Worm (Caenorhabditis elegans) whole organism, mixed stage, embryonic: ENCODE measurements around the gene ech-6.

Experiments used
- M03D4.4 ChIP-seq: sonication (generic microtip); optimal IDR thresholded peaks from 2 replicates; lab custom pipeline; 2017; ENCODE audit warnings: mild to moderate bottlenecking, missing genetic modification characterization, missing compliant biosample characterization
- blmp-1 ChIP-seq: fragments of 150-350 bp; optimal IDR thresholded peaks from 2 replicates; lab custom pipeline; 2014; ENCODE audit warnings: missing biosample characterization, missing genetic modification characterization
- ceh-43 ChIP-seq: fragments of 200-800 bp; sonication (Bioruptor generic); optimal IDR thresholded peaks from 2 replicates; lab custom pipeline; 2018; ENCODE audit warnings: mild to moderate bottlenecking, missing genetic modification characterization, moderate library complexity, missing compliant biosample characterization
- ceh-83 ChIP-seq: fragments of 200-800 bp; sonication (Bioruptor generic); optimal IDR thresholded peaks from 2 replicates; lab custom pipeline; 2018; ENCODE audit warnings: mild to moderate bottlenecking, missing genetic modification characterization, missing compliant biosample characterization
- ces-1 ChIP-seq: fragments of 150-350 bp; optimal IDR thresholded peaks from 2 replicates; lab custom pipeline; 2014; ENCODE audit warnings: missing biosample characterization, missing genetic modification reagents, missing genetic modification characterization
- cnd-1 ChIP-seq: fragments of 200-800 bp; sonication (Bioruptor generic); optimal IDR thresholded peaks from 2 replicates; lab custom pipeline; 2018; ENCODE audit warnings: mild to moderate bottlenecking, missing genetic modification characterization, missing compliant biosample characterization
- drap-1 ChIP-seq: fragments of 200-800 bp; sonication (Bioruptor generic); optimal IDR thresholded peaks from 3 replicates; lab custom pipeline; 2018; ENCODE audit warnings: mild to moderate bottlenecking, missing genetic modification characterization, missing compliant biosample characterization
- elt-1 ChIP-seq: sonication (generic microtip); optimal IDR thresholded peaks from 2 replicates; lab custom pipeline; 2017; ENCODE audit warnings: missing genetic modification characterization, mild to moderate bottlenecking, missing compliant biosample characterization, antibody characterized with exemption, moderate library complexity, borderline replicate concordance; ENCODE audit not compliant: insufficient read depth
- elt-3 ChIP-seq: fragments of 150-350 bp; optimal IDR thresholded peaks from 2 replicates; lab custom pipeline; 2014; ENCODE audit warnings: missing biosample characterization, missing genetic modification characterization
- flh-1 ChIP-seq: fragments of 200-800 bp; sonication (Bioruptor generic); optimal IDR thresholded peaks from 2 replicates; lab custom pipeline; 2018; ENCODE audit warnings: mild to moderate bottlenecking, missing genetic modification characterization, moderate library complexity, missing compliant biosample characterization
- ham-2 ChIP-seq: fragments of 200-800 bp; sonication (Bioruptor generic); optimal IDR thresholded peaks from 2 replicates; lab custom pipeline; 2018; ENCODE audit warnings: mild to moderate bottlenecking, missing genetic modification characterization, missing compliant biosample characterization
- hlh-1 ChIP-seq: fragments of 150-350 bp; optimal IDR thresholded peaks from 2 replicates; lab custom pipeline; 2014; ENCODE audit warnings: missing biosample characterization, missing genetic modification reagents, missing genetic modification characterization
- lin-13 ChIP-seq: fragments of 150-350 bp; optimal IDR thresholded peaks from 2 replicates; lab custom pipeline; 2014; ENCODE audit warnings: missing biosample characterization, missing genetic modification characterization
- lsy-2 ChIP-seq: fragments of 150-350 bp; optimal IDR thresholded peaks from 2 replicates; lab custom pipeline; 2014; ENCODE audit warnings: missing biosample characterization, missing genetic modification characterization
- mab-5 ChIP-seq: fragments of 150-350 bp; optimal IDR thresholded peaks from 2 replicates; lab custom pipeline; 2014; ENCODE audit warnings: missing biosample characterization, missing genetic modification characterization
- mep-1 ChIP-seq: fragments of 150-350 bp; optimal IDR thresholded peaks from 2 replicates; lab custom pipeline; 2017; ENCODE audit warnings: missing biosample characterization, missing genetic modification reagents, missing genetic modification characterization, inconsistent platforms
- mls-2 ChIP-seq: sonication (generic microtip); optimal IDR thresholded peaks from 2 replicates; lab custom pipeline; 2016; ENCODE audit warnings: mild to moderate bottlenecking, missing genetic modification characterization, moderate library complexity, missing compliant biosample characterization
- nhr-12 ChIP-seq: fragments of 150-350 bp; optimal IDR thresholded peaks from 2 replicates; lab custom pipeline; 2014; ENCODE audit warnings: missing biosample characterization, missing genetic modification characterization
- nhr-237 ChIP-seq: fragments of 150-350 bp; optimal IDR thresholded peaks from 2 replicates; lab custom pipeline; 2014; ENCODE audit warnings: missing biosample characterization, missing genetic modification characterization
- nhr-28 ChIP-seq: fragments of 150-350 bp; optimal IDR thresholded peaks from 2 replicates; lab custom pipeline; 2014; ENCODE audit warnings: missing biosample characterization, missing genetic modification characterization
- pha-4 ChIP-seq: fragments of 150-350 bp; optimal IDR thresholded peaks from 2 replicates; lab custom pipeline; 2018; ENCODE audit warnings: missing biosample characterization, missing genetic modification reagents, missing genetic modification characterization
- sem-2 ChIP-seq: fragments of 200-800 bp; sonication (Bioruptor generic); optimal IDR thresholded peaks from 2 replicates; lab custom pipeline; 2018; ENCODE audit warnings: mild to moderate bottlenecking, missing genetic modification characterization, missing compliant biosample characterization
- snpc-4 ChIP-seq: fragments of 150-350 bp; optimal IDR thresholded peaks from 2 replicates; lab custom pipeline; 2014; ENCODE audit warnings: missing biosample characterization, missing genetic modification characterization
- sptf-1 ChIP-seq: sonication (generic microtip); optimal IDR thresholded peaks from 2 replicates; lab custom pipeline; 2017; ENCODE audit warnings: mild to moderate bottlenecking, missing genetic modification characterization, moderate library complexity, missing compliant biosample characterization
- tbx-8 ChIP-seq: fragments of 200-800 bp; sonication (Bioruptor generic); optimal IDR thresholded peaks from 2 replicates; lab custom pipeline; 2018; ENCODE audit warnings: mild to moderate bottlenecking, missing genetic modification characterization, moderate library complexity, missing compliant biosample characterization
- unc-120 ChIP-seq: sonication (generic microtip); optimal IDR thresholded peaks from 2 replicates; lab custom pipeline; 2017; ENCODE audit warnings: missing genetic modification characterization, missing compliant biosample characterization; ENCODE audit not compliant: poor library complexity, severe bottlenecking
- unc-39 ChIP-seq: fragments of 150-350 bp; optimal IDR thresholded peaks from 2 replicates; lab custom pipeline; 2014; ENCODE audit warnings: missing biosample characterization, missing genetic modification characterization
- unc-62 ChIP-seq: fragments of 150-350 bp; optimal IDR thresholded peaks from 2 replicates; lab custom pipeline; 2014; ENCODE audit warnings: missing biosample characterization, missing genetic modification reagents, missing genetic modification characterization
- zip-8 ChIP-seq: fragments of 150-350 bp; optimal IDR thresholded peaks from 2 replicates; lab custom pipeline; 2014; ENCODE audit warnings: missing biosample characterization, missing genetic modification characterization
- ztf-11 ChIP-seq: fragments of 150-350 bp; optimal IDR thresholded peaks from 2 replicates; lab custom pipeline; 2014; ENCODE audit warnings: missing biosample characterization, missing genetic modification characterization

Gene ech-6

ce11 chrIII:9752852-9753251, at the start of gene ech-6:
Gene ech-6, minus strand, starts transcription at chrIII:9752883.
- TF ChIP-seq pha-4 (tag; lab: Kevin White, UChicago) (no peak), tbx-8 (GFP tag; lab: Kevin White, UChicago) (no peak), blmp-1 (tag; lab: Kevin White, UChicago) (no peak), sem-2 (GFP tag; lab: Kevin White, UChicago) (no peak), hlh-1 (tag; lab: Kevin White, UChicago) (no peak), mep-1 (tag; lab: Kevin White, UChicago) (no peak), ceh-83 (GFP tag; lab: Kevin White, UChicago) (no peak), nhr-237 (tag; lab: Kevin White, UChicago) (no peak), ceh-43 (GFP tag; lab: Kevin White, UChicago) (no peak), elt-1 (tag; lab: Kevin White, UChicago) (no peak), elt-3 (tag; lab: Kevin White, UChicago) (no peak), ham-2 (no peak), flh-1 (GFP tag; lab: Kevin White, UChicago) (no peak), nhr-28 (tag; lab: Kevin White, UChicago) (no peak), mab-5 (tag; lab: Kevin White, UChicago) (no peak), ztf-11 (tag; lab: Kevin White, UChicago) (no peak), unc-39 (tag; lab: Kevin White, UChicago) (no peak), unc-120 (tag; lab: Kevin White, UChicago) (no peak), unc-62 (GFP tag; lab: Kevin White, UChicago) (no peak)

- no peak for TF ChIP-seq nhr-237 (tag; lab: Kevin White, UChicago)
- no peak for TF ChIP-seq zip-8
- TF ChIP-seq lsy-2 (tag; lab: Kevin White, UChicago): no peak
- TF ChIP-seq mep-1 (tag; lab: Kevin White, UChicago): no peak
- TF ChIP-seq snpc-4 (tag; lab: Kevin White, UChicago): no peak
- TF ChIP-seq mab-5 (tag; lab: Kevin White, UChicago): no peak
- TF ChIP-seq M03D4.4: no peak
- TF ChIP-seq lin-13: no peak
- no peak for TF ChIP-seq ztf-11 (tag; lab: Kevin White, UChicago)
- no peak for TF ChIP-seq ceh-43 (GFP tag; lab: Kevin White, UChicago)
- no peak for TF ChIP-seq unc-39 (tag; lab: Kevin White, UChicago)
- no peak for TF ChIP-seq ceh-83 (GFP tag; lab: Kevin White, UChicago)
- TF ChIP-seq drap-1 (GFP tag; lab: Kevin White, UChicago): no peak
- no peak for TF ChIP-seq sem-2 (GFP tag; lab: Kevin White, UChicago)
- no peak for TF ChIP-seq unc-120 (tag; lab: Kevin White, UChicago)
- no peak for TF ChIP-seq elt-1 (tag; lab: Kevin White, UChicago)
- no peak for TF ChIP-seq cnd-1 (tag; lab: Kevin White, UChicago)
- no peak for TF ChIP-seq nhr-12 (tag; lab: Kevin White, UChicago)
- no peak for TF ChIP-seq mls-2 (tag; lab: Kevin White, UChicago)
Measured at ce11 chrIII:9802045-9802444, 49.4 kb upstream of the ech-6 start.

ce11 chrIII:9798478-9799157, 45.9 kb upstream of the ech-6 start, which contains the start of gene ZK632.2:
Gene ZK632.2, plus strand, starts transcription at chrIII:9799107.
- TF ChIP-seq tbx-8 (GFP tag; lab: Kevin White, UChicago): no peak
- TF ChIP-seq snpc-4 (tag; lab: Kevin White, UChicago): no peak
- TF ChIP-seq lin-13: no peak
- no peak for TF ChIP-seq ces-1 (GFP tag; lab: Kevin White, UChicago)

ce11 chrIII:9796448-9796847, 43.8 kb upstream of the ech-6 start, which contains the start of gene srxa-10:
Gene srxa-10, minus strand, starts transcription at chrIII:9796548.
- no peak for TF ChIP-seq hlh-1 (tag; lab: Kevin White, UChicago)
- no peak for TF ChIP-seq sptf-1 (tag; lab: Kevin White, UChicago)
- TF ChIP-seq M03D4.4: no peak
- TF ChIP-seq drap-1 (GFP tag; lab: Kevin White, UChicago): no peak
- no peak for TF ChIP-seq blmp-1 (tag; lab: Kevin White, UChicago)
- no peak for TF ChIP-seq ces-1 (GFP tag; lab: Kevin White, UChicago)
- TF ChIP-seq nhr-28 (tag; lab: Kevin White, UChicago): no peak
- TF ChIP-seq unc-120 (tag; lab: Kevin White, UChicago): no peak
- TF ChIP-seq cnd-1 (tag; lab: Kevin White, UChicago): no peak
- TF ChIP-seq unc-39 (tag; lab: Kevin White, UChicago): no peak
- TF ChIP-seq elt-3 (tag; lab: Kevin White, UChicago): no peak
- TF ChIP-seq lin-13: no peak
- TF ChIP-seq tbx-8 (GFP tag; lab: Kevin White, UChicago): no peak
- TF ChIP-seq mls-2 (tag; lab: Kevin White, UChicago): no peak
- no peak for TF ChIP-seq nhr-12 (tag; lab: Kevin White, UChicago)
